Worm (Caenorhabditis elegans) whole organism, early embryonic: ENCODE data around the gene F35G2.5.

ENCODE experiments used
- ceh-13 ChIP-seq: fragments of 200-800 bp; sonication (Bioruptor generic); optimal IDR thresholded peaks from 2 replicates; lab custom pipeline; 2018; ENCODE audit warnings: mild to moderate bottlenecking, missing genetic modification characterization, missing compliant biosample characterization
- hnd-1 ChIP-seq: sonication (generic microtip); optimal IDR thresholded peaks from 2 replicates; lab custom pipeline; 2016; ENCODE audit warnings: missing genetic modification characterization, missing compliant biosample characterization

DNA sequence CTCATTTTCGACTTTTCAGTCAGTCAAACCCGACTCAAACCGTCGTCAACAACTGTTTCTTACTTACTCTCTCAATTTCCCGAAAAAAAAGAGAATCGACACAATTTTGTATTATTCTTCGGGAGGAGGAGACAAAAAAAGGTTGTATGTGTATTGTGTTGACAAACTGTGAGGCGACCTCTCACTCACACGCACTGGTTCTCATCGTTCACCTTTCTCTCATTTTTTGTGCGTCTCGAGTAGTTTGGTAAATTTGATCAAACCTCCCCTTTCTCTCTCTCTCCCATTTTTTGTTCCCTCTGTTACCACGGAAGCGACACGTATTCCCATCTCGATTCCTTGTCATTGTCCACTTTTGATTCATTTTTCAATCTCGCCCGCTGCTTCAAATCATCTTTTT lies 20.6 kb upstream of the F35G2.5 start:
- TF ChIP-seq ceh-13 (GFP tag; lab: Kevin White, UChicago) (no peak), hnd-1 (no peak)
